Worm (Caenorhabditis elegans) whole organism, young adult: ENCODE data around the gene C10C6.13.

Experiments used
- B0019.2 ChIP-seq: fragments of 200-800 bp; sonication (Bioruptor generic); conservative IDR thresholded peaks from 2 replicates; pipeline ENCODE4 v1.3.6; 2022; ENCODE audit warnings: missing genetic modification reagents, missing genetic modification characterization, missing compliant biosample characterization
- B0336.3 ChIP-seq: fragments of 200-800 bp; sonication (Bioruptor generic); IDR thresholded peaks from 2 replicates; pipeline ENCODE4 v1.3.6; 2022; ENCODE audit warnings: missing genetic modification characterization, missing compliant biosample characterization
- C06A6.2 ChIP-seq: fragments of 200-800 bp; sonication (Bioruptor generic); conservative IDR thresholded peaks from 2 replicates; pipeline ENCODE4 v1.3.6; 2022; ENCODE audit warnings: missing genetic modification characterization, missing compliant biosample characterization
- C17E4.6 ChIP-seq: fragments of 200-800 bp; sonication (Bioruptor generic); IDR thresholded peaks from 2 replicates; pipeline ENCODE4 v1.3.6; 2022; ENCODE audit warnings: missing genetic modification reagents, missing genetic modification characterization, missing compliant biosample characterization
- D2030.7 ChIP-seq: fragments of 200-800 bp; sonication (Bioruptor generic); IDR thresholded peaks from 2 replicates; pipeline ENCODE4 v1.3.6; 2022; ENCODE audit warnings: missing genetic modification reagents, missing genetic modification characterization, missing compliant biosample characterization
- F39B2.1 ChIP-seq: fragments of 200-800 bp; sonication (Bioruptor generic); IDR thresholded peaks from 2 replicates; pipeline ENCODE4 v1.3.6; 2022; ENCODE audit warnings: missing genetic modification reagents, missing genetic modification characterization, missing compliant biosample characterization
- F49E8.2 ChIP-seq: sonication (generic microtip); optimal IDR thresholded peaks from 3 replicates; lab custom pipeline; 2017; ENCODE audit warnings: missing genetic modification characterization, mild to moderate bottlenecking, missing compliant biosample characterization, antibody characterized with exemption, moderate library complexity; ENCODE audit not compliant: insufficient read depth
- F57C9.4 ChIP-seq: sonication (generic microtip); optimal IDR thresholded peaks from 2 replicates; lab custom pipeline; 2017; ENCODE audit warnings: mild to moderate bottlenecking, missing genetic modification characterization, missing compliant biosample characterization
- K11D2.4 ChIP-seq: fragments of 200-800 bp; sonication (Bioruptor generic); IDR thresholded peaks from 2 replicates; pipeline ENCODE4 v1.3.6; 2022; ENCODE audit warnings: missing genetic modification reagents, missing genetic modification characterization, missing compliant biosample characterization
- K12H6.12 ChIP-seq: fragments of 200-800 bp; sonication (Bioruptor generic); optimal IDR thresholded peaks from 2 replicates; lab custom pipeline; 2018; ENCODE audit warnings: mild to moderate bottlenecking, missing genetic modification characterization, missing compliant biosample characterization
- T26A5.8 ChIP-seq: sonication (generic microtip); optimal IDR thresholded peaks from 2 replicates; lab custom pipeline; 2016; ENCODE audit warnings: missing genetic modification characterization, missing compliant biosample characterization
- Y53G8AR.9 ChIP-seq: fragments of 200-800 bp; sonication (Bioruptor generic); conservative IDR thresholded peaks from 2 replicates; pipeline ENCODE4 v1.3.6; 2022; ENCODE audit warnings: missing genetic modification reagents, missing genetic modification characterization, missing compliant biosample characterization
- Y95B8A.8 ChIP-seq: fragments of 200-800 bp; sonication (Bioruptor generic); IDR thresholded peaks from 2 replicates; pipeline ENCODE4 v1.3.6; 2022; ENCODE audit warnings: missing genetic modification reagents, missing genetic modification characterization, missing compliant biosample characterization
- ZK185.1 ChIP-seq: sonication (generic microtip); optimal IDR thresholded peaks from 2 replicates; lab custom pipeline; 2016; ENCODE audit warnings: mild to moderate bottlenecking, missing genetic modification characterization, missing compliant biosample characterization; ENCODE audit not compliant: poor library complexity, severe bottlenecking
- athp-1 ChIP-seq: sonication (generic microtip); optimal IDR thresholded peaks from 2 replicates; lab custom pipeline; 2017; ENCODE audit warnings: mild to moderate bottlenecking, missing genetic modification characterization, missing compliant biosample characterization
- bed-2 ChIP-seq: fragments of 200-800 bp; sonication (Bioruptor generic); IDR thresholded peaks from 2 replicates; pipeline ENCODE4 v1.3.6; 2022; ENCODE audit warnings: missing genetic modification reagents, missing genetic modification characterization, missing compliant biosample characterization
- cebp-2 ChIP-seq: fragments of 200-800 bp; sonication (Bioruptor generic); IDR thresholded peaks from 2 replicates; pipeline ENCODE4 v1.3.6; 2022; ENCODE audit warnings: missing genetic modification characterization, missing compliant biosample characterization
- ceh-27 ChIP-seq: fragments of 200-800 bp; sonication (Bioruptor generic); optimal IDR thresholded peaks from 2 replicates; lab custom pipeline; 2018; ENCODE audit warnings: mild to moderate bottlenecking, missing genetic modification characterization, moderate library complexity, missing compliant biosample characterization
- ceh-79 ChIP-seq: sonication (generic microtip); optimal IDR thresholded peaks from 2 replicates; lab custom pipeline; 2017; ENCODE audit warnings: mild to moderate bottlenecking, missing genetic modification characterization, missing compliant biosample characterization
- ceh-91 ChIP-seq: fragments of 200-800 bp; sonication (Bioruptor generic); IDR thresholded peaks from 2 replicates; pipeline ENCODE4 v1.3.6; 2022; ENCODE audit warnings: missing genetic modification reagents, missing genetic modification characterization, missing compliant biosample characterization
- chd-7 ChIP-seq: sonication (generic microtip); optimal IDR thresholded peaks from 2 replicates; lab custom pipeline; 2016; ENCODE audit warnings: mild to moderate bottlenecking, missing genetic modification characterization, moderate library complexity, missing compliant biosample characterization
- dox-1 ChIP-seq: fragments of 200-800 bp; sonication (Bioruptor generic); IDR thresholded peaks from 2 replicates; pipeline ENCODE4 v1.3.6; 2022; ENCODE audit warnings: missing genetic modification reagents, missing genetic modification characterization, missing compliant biosample characterization
- egl-44 ChIP-seq: fragments of 200-800 bp; sonication (Bioruptor generic); IDR thresholded peaks from 2 replicates; pipeline ENCODE4 v1.3.6; 2022; ENCODE audit warnings: missing genetic modification reagents, missing genetic modification characterization, missing compliant biosample characterization
- ekl-4 ChIP-seq: fragments of 200-800 bp; sonication (Bioruptor generic); IDR thresholded peaks from 2 replicates; pipeline ENCODE4 v1.3.6; 2022; ENCODE audit warnings: missing genetic modification reagents, missing genetic modification characterization, missing compliant biosample characterization
- ets-4 ChIP-seq: fragments of 200-800 bp; sonication (Bioruptor generic); optimal IDR thresholded peaks from 2 replicates; lab custom pipeline; 2018; ENCODE audit warnings: mild to moderate bottlenecking, missing genetic modification characterization, missing compliant biosample characterization
- hlh-12 ChIP-seq: sonication (generic microtip); optimal IDR thresholded peaks from 2 replicates; lab custom pipeline; 2016; ENCODE audit warnings: missing genetic modification characterization, missing compliant biosample characterization
- hmg-20 ChIP-seq: fragments of 200-800 bp; sonication (Bioruptor generic); IDR thresholded peaks from 2 replicates; pipeline ENCODE4 v1.3.6; 2022; ENCODE audit warnings: missing genetic modification reagents, missing genetic modification characterization, missing compliant biosample characterization
- hrde-1 ChIP-seq: sonication (generic microtip); optimal IDR thresholded peaks from 2 replicates; lab custom pipeline; 2016; ENCODE audit warnings: missing genetic modification characterization, mild to moderate bottlenecking, missing compliant biosample characterization, moderate library complexity, missing genotype, missing genetic modification reagents, borderline replicate concordance
- hsf-1 ChIP-seq: fragments of 200-800 bp; sonication (Bioruptor generic); IDR thresholded peaks from 2 replicates; pipeline ENCODE4 v1.3.6; 2022; ENCODE audit warnings: missing genetic modification reagents, missing genetic modification characterization, missing compliant biosample characterization
- let-607 ChIP-seq, 2 experiments: fragments of 200-800 bp in 1 of 2; sonication (Bioruptor generic) in 1 of 2; sonication (generic microtip) in 1 of 2; optimal IDR thresholded peaks; 2 replicates each; lab custom pipeline; 2016 to 2018; ENCODE audit warnings: mild to moderate bottlenecking in 2 of 2, missing compliant biosample characterization in 2 of 2, missing genetic modification characterization in 2 of 2, moderate library complexity in 2 of 2, missing genotype in 1 of 2
- lin-40 ChIP-seq: sonication (generic microtip); optimal IDR thresholded peaks from 2 replicates; lab custom pipeline; 2016; ENCODE audit warnings: missing genetic modification characterization, mild to moderate bottlenecking, missing compliant biosample characterization, missing genotype, missing genetic modification reagents
- madf-6 ChIP-seq: fragments of 200-800 bp; sonication (Bioruptor generic); IDR thresholded peaks from 2 replicates; pipeline ENCODE4 v1.3.6; 2022; ENCODE audit warnings: missing genetic modification reagents, missing genetic modification characterization, missing compliant biosample characterization
- mcd-1 ChIP-seq: fragments of 200-800 bp; sonication (Bioruptor generic); IDR thresholded peaks from 2 replicates; pipeline ENCODE4 v1.3.6; 2022; ENCODE audit warnings: missing genetic modification reagents, missing genetic modification characterization, missing compliant biosample characterization
- mxl-1 ChIP-seq: sonication (generic microtip); optimal IDR thresholded peaks from 2 replicates; lab custom pipeline; 2016; ENCODE audit warnings: missing genetic modification characterization, missing compliant biosample characterization
- nhr-80 ChIP-seq: sonication (generic microtip); optimal IDR thresholded peaks from 2 replicates; lab custom pipeline; 2016; ENCODE audit warnings: missing genetic modification characterization, missing compliant biosample characterization
- rcor-1 ChIP-seq: fragments of 200-800 bp; sonication (Bioruptor generic); IDR thresholded peaks from 2 replicates; pipeline ENCODE4 v1.3.6; 2022; ENCODE audit warnings: missing genetic modification reagents, missing genetic modification characterization, missing compliant biosample characterization
- rec-8 ChIP-seq, 2 experiments: sonication (generic microtip); optimal IDR thresholded peaks; 2 replicates each; lab custom pipeline; 2016; ENCODE audit warnings: mild to moderate bottlenecking in 2 of 2, missing genetic modification characterization in 2 of 2, missing genetic modification reagents in 2 of 2, missing genotype in 2 of 2, missing biosample characterization in 1 of 2, missing compliant biosample characterization in 1 of 2, moderate library complexity in 1 of 2
- sea-2 ChIP-seq: fragments of 200-800 bp; sonication (Bioruptor generic); IDR thresholded peaks from 2 replicates; pipeline ENCODE4 v1.3.6; 2022; ENCODE audit warnings: missing genetic modification characterization, missing compliant biosample characterization
- snpc-4 ChIP-seq, 5 experiments: fragments of 150-350 bp in 1 of 5; sonication (generic microtip) in 4 of 5; optimal IDR thresholded peaks; 2 replicates each; lab custom pipeline; 2014 to 2018; ENCODE audit warnings: missing genetic modification characterization in 5 of 5, missing biosample characterization in 3 of 5, antibody characterized with exemption in 2 of 5, mild to moderate bottlenecking in 2 of 5, missing compliant biosample characterization in 2 of 5, missing genotype in 2 of 5, moderate library complexity in 2 of 5, missing genetic modification reagents in 1 of 5
- tbx-9 ChIP-seq: sonication (generic microtip); optimal IDR thresholded peaks from 2 replicates; lab custom pipeline; 2016; ENCODE audit warnings: borderline replicate concordance, missing genetic modification characterization, inconsistent platforms, missing compliant biosample characterization
- unc-130 ChIP-seq: sonication (generic microtip); optimal IDR thresholded peaks from 2 replicates; lab custom pipeline; 2016; ENCODE audit warnings: missing genetic modification reagents, missing genetic modification characterization, missing compliant biosample characterization
- zim-3 ChIP-seq: sonication (generic microtip); optimal IDR thresholded peaks from 2 replicates; lab custom pipeline; 2017; ENCODE audit warnings: mild to moderate bottlenecking, missing genetic modification characterization, moderate library complexity, missing compliant biosample characterization
- ztf-22 ChIP-seq: fragments of 200-800 bp; sonication (Bioruptor generic); optimal IDR thresholded peaks from 2 replicates; lab custom pipeline; 2018; ENCODE audit warnings: mild to moderate bottlenecking, missing genetic modification characterization, moderate library complexity, missing compliant biosample characterization
- ztf-26 ChIP-seq: sonication (generic microtip); optimal IDR thresholded peaks from 2 replicates; lab custom pipeline; 2017; ENCODE audit warnings: missing genetic modification characterization, missing compliant biosample characterization
- ztf-3 ChIP-seq: fragments of 200-800 bp; sonication (Bioruptor generic); optimal IDR thresholded peaks from 2 replicates; lab custom pipeline; 2018; ENCODE audit warnings: mild to moderate bottlenecking, missing genetic modification characterization, missing compliant biosample characterization
- ztf-6 ChIP-seq: fragments of 200-800 bp; sonication (Bioruptor generic); IDR thresholded peaks from 2 replicates; pipeline ENCODE4 v1.3.6; 2022; ENCODE audit warnings: missing genetic modification reagents, missing genetic modification characterization, missing compliant biosample characterization

The C10C6.13 gene

DNA sequence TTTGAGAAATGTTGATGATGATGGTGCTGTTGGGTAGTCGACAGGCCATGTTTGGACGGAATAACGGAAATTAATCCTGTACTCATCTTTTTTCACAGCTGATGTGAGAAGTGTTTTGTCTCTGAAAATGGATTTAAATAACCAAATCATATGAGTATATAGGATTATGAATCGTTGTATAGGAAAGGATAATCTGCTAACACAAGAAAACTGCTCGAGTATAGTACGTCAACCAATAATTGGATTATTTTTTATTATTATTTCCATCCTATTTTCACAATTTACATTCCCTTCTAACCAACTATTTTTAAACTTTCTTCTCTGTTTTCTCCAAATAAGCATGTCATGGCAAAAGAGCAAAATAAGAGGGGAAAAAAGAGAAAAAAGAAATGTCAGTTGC lies 33.8 kb downstream of the C10C6.13 start:
- TF ChIP-seq snpc-4 (GFP tag; optimal IDR thresholded peaks at IDR 0.05; lab: Kevin White, UChicago) (no peak), snpc-4 (tag; optimal IDR thresholded peaks at IDR 0.05; lab: Kevin White, UChicago) (no peak), F49E8.2 (no peak), lin-40 (no peak), Y53G8AR.9 (no peak), B0019.2 (GFP tag; lab: Robert Waterston, UW) (no peak), hsf-1 (GFP tag; lab: Robert Waterston, UW) (no peak)

ce11 chrIV:11434575-11434974 lies 35.0 kb downstream of the C10C6.13 start:
- TF ChIP-seq hlh-12 (tag; lab: Kevin White, UChicago), result no peak
- no peak for TF ChIP-seq B0336.3 (GFP tag; lab: Robert Waterston, UW)
- TF ChIP-seq athp-1, result no peak
- peak; percentile 71 for TF ChIP-seq nhr-80
- TF ChIP-seq ets-4 (GFP tag; lab: Kevin White, UChicago), result peak; percentile 21
- no peak for TF ChIP-seq zim-3 (tag; lab: Kevin White, UChicago)
- no peak for TF ChIP-seq ceh-79 (tag; lab: Kevin White, UChicago)
- peak; percentile 41; the same call in 1 of the 2 replicates for TF ChIP-seq dox-1
- TF ChIP-seq rec-8 (tag; optimal IDR thresholded peaks at IDR 0.05; lab: Kevin White, UChicago), result no peak
- TF ChIP-seq, all 124 proteins: peak for 3

DNA sequence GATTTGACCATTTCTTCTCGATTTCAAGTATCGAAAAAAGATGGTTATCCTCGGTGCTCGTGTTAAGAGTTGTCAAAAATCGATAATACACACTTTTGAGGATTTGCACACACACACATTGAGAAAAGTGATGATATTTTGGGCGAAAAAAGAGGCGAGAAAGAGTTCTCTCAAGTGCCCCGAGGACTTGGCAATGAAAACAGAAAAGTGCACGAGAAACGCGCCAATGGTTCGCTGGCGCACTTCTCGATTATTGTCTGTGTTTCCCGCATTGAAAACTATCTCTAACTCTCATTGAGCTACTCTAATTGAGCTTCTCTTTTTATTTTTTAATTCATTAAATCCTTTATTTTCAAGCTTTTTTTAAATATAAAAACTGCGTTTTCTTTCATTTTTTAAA lies 35.8 kb downstream of the C10C6.13 start:
- no peak for TF ChIP-seq Y53G8AR.9
- no peak for TF ChIP-seq C17E4.6 (GFP tag; lab: Robert Waterston, UW)
- TF ChIP-seq ceh-91, result no peak
- TF ChIP-seq F39B2.1 (GFP tag; lab: Robert Waterston, UW), result no peak
- no peak for TF ChIP-seq ztf-26 (tag; lab: Kevin White, UChicago)
- TF ChIP-seq madf-6 (GFP tag; lab: Robert Waterston, UW), result no peak
- TF ChIP-seq chd-7 (tag; lab: Kevin White, UChicago), result no peak
- TF ChIP-seq ztf-6 (GFP tag; lab: Robert Waterston, UW), result no peak
- TF ChIP-seq cebp-2 (GFP tag; lab: Robert Waterston, UW), result no peak
- TF ChIP-seq sea-2 (GFP tag; lab: Robert Waterston, UW), result no peak
- TF ChIP-seq unc-130 (GFP tag; lab: Kevin White, UChicago), result no peak
- TF ChIP-seq hmg-20 (GFP tag; lab: Robert Waterston, UW), result no peak
- no peak for TF ChIP-seq bed-2 (GFP tag; lab: Robert Waterston, UW)
- no peak for TF ChIP-seq tbx-9 (tag; lab: Kevin White, UChicago)
- TF ChIP-seq ztf-22 (GFP tag; lab: Kevin White, UChicago), result no peak
- no peak for TF ChIP-seq K11D2.4 (GFP tag; lab: Robert Waterston, UW)
- TF ChIP-seq ceh-79 (tag; lab: Kevin White, UChicago), result no peak
- TF ChIP-seq ceh-27 (GFP tag; lab: Kevin White, UChicago), result peak; percentile 65
- TF ChIP-seq C06A6.2, result no peak
- peak; percentile 69 for TF ChIP-seq mcd-1 (GFP tag; lab: Robert Waterston, UW)
- TF ChIP-seq egl-44, result no peak
- TF ChIP-seq lin-40, result peak; percentile 59
- no peak for TF ChIP-seq let-607 (tag; optimal IDR thresholded peaks at IDR 0.05; lab: Kevin White, UChicago)
- TF ChIP-seq ZK185.1 (tag; lab: Kevin White, UChicago), result no peak
- TF ChIP-seq T26A5.8, result no peak
- no peak for TF ChIP-seq K12H6.12
- no peak for TF ChIP-seq ztf-3 (GFP tag; lab: Kevin White, UChicago)
- no peak for TF ChIP-seq Y95B8A.8 (GFP tag; lab: Robert Waterston, UW)
- 0 out of 2 replicates have a peak, but pooled peaks have one; percentile 44 for TF ChIP-seq ekl-4 (GFP tag; lab: Robert Waterston, UW)
- TF ChIP-seq mxl-1 (tag; lab: Kevin White, UChicago), result no peak
- 0 out of 2 replicates have a peak, but pooled peaks have one; percentile 27 for TF ChIP-seq rcor-1 (GFP tag; lab: Robert Waterston, UW)
- no peak for TF ChIP-seq F57C9.4
- TF ChIP-seq D2030.7 (GFP tag; lab: Robert Waterston, UW), result no peak
- no peak for TF ChIP-seq hrde-1 (tag; lab: Kevin White, UChicago)
